Worm (Caenorhabditis elegans): ENCODE measurements around the gene C15C7.6.

C15C7.6 gene

DNA sequence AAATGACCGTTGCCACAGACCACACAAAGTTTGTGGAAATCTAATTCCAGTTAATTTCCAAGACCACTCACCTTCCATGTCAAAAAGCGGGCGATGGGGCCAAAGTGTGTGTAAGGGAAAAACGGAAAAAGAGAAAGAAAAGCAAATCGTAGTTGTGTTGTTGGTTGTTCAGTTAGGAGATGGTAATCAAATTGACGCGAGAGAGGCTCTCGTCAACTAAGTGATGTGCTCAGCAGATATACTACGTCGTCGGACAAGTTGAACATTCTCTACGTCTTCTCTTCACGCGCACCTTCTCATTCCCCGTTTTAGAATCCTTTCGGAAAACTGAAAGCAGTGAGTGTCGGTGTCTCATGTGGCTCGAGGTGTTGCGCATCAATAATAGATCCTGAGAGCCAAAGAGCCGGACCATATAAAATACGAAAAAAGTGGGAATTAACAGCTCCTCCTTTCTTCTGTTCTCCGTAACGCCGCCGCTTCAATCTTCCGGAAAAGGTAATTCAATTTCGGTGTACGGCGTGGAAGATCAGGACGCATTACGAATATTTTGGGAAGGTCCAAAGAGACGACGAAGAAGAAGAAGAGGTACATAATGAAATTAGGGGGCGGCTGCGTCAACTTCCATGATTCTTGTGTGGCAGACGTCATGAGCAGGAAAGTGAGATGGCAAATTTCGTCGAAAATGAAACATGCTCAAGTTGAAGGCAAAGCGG lies 21.2 kb upstream of the C15C7.6 start:
- TF ChIP-seq nhr-12 (tag; optimal IDR thresholded peaks at IDR 0.05): no peak
- peak; percentile 91 for TF ChIP-seq ces-1 (GFP tag; optimal IDR thresholded peaks at IDR 0.05)

DNA sequence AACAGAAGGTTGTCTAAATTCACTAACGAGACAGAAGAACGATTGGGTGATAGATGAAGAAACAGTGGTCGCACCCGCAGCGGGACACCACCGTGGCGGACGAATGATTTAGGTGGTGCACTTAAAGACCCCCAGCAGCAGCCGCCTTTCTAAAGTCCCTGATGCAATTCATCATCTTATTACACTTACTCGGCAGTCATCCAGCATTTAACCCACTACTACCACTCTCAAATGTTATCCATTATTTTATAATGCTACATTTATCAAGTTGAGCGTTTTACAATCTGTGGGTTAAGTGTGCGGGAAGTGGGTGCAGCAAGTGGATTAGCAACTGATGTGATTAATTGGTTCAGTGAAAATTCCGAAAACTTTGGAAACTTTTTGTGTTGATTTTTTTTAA lies 19.8 kb upstream of the C15C7.6 start:
- TF ChIP-seq nhr-76 (tag; optimal IDR thresholded peaks at IDR 0.05) (no peak), unc-39 (tag; optimal IDR thresholded peaks at IDR 0.05) (no peak), flh-1 (GFP tag; optimal IDR thresholded peaks at IDR 0.05) (no peak), hlh-1 (tag; optimal IDR thresholded peaks at IDR 0.05) (peak; percentile 68), sptf-1 (tag; optimal IDR thresholded peaks at IDR 0.05) (no peak), unc-62 (GFP tag; optimal IDR thresholded peaks at IDR 0.05) (peak; percentile 81), nhr-2 (tag; optimal IDR thresholded peaks at IDR 0.05) (no peak), mls-2 (tag; optimal IDR thresholded peaks at IDR 0.05) (no peak), ceh-39 (tag; optimal IDR thresholded peaks at IDR 0.05) (no peak), drap-1 (GFP tag; optimal IDR thresholded peaks at IDR 0.05) (no peak), nhr-28 (tag; optimal IDR thresholded peaks at IDR 0.05) (no peak), ceh-83 (GFP tag; optimal IDR thresholded peaks at IDR 0.05) (no peak), ces-1 (GFP tag; optimal IDR thresholded peaks at IDR 0.05) (peak; percentile 72), bed-3 (GFP tag; optimal IDR thresholded peaks at IDR 0.05) (no peak), pha-4 (tag; optimal IDR thresholded peaks at IDR 0.05) (no peak), sem-2 (GFP tag; optimal IDR thresholded peaks at IDR 0.05) (no peak), nhr-12 (tag; optimal IDR thresholded peaks at IDR 0.05) (no peak), mab-5 (tag; optimal IDR thresholded peaks at IDR 0.05) (no peak), tbx-8 (GFP tag; optimal IDR thresholded peaks at IDR 0.05) (no peak)

DNA sequence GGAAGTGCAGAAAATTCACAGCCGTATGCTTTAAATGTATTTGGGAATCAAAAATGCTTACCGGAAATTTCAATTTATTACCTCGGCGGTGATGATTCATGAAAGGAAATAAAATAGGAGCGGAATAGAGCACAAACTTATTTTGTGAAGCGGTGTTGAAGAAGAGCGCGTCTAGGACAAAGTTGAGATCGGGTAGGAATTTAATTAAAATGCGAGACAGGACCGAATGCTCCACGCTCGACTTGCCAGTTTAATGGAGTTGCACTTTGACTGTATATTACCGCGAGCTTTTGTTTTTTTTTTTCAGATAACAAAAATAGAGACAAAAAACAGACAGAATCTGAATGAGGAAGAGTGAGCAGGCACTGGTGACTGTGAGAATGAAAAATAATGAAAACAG lies 14.3 kb upstream of the C15C7.6 start:
- TF ChIP-seq nhr-12 (tag; optimal IDR thresholded peaks at IDR 0.05): no peak
- peak; percentile 54 for TF ChIP-seq ces-1 (GFP tag; optimal IDR thresholded peaks at IDR 0.05)

DNA sequence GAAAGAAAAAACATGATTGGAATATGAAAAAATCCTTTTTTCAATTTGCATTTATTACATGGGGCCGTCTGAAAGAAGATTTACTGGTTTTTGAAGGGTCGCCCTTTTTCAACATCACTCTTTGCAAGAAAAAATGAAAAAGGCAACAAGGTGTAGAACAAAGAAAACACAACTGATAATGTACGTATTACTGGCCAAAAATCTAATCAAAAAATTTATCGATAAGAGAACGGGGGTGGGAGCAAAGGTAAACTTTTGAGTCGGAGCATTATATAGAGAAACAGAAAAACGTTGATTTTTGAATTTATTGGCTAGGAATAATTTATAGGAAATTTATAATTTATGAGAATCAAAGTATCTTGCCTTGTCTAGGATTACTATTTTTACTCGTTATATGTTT lies 11.5 kb upstream of the C15C7.6 start:
- TF ChIP-seq nhr-28 (tag; optimal IDR thresholded peaks at IDR 0.05): no peak
- no peak for TF ChIP-seq cnd-1 (tag; optimal IDR thresholded peaks at IDR 0.05)
- no peak for TF ChIP-seq ceh-39 (tag; optimal IDR thresholded peaks at IDR 0.05)
- TF ChIP-seq hlh-1 (tag; optimal IDR thresholded peaks at IDR 0.05): no peak
- no peak for TF ChIP-seq lin-32 (GFP tag; optimal IDR thresholded peaks at IDR 0.05)
- no peak for TF ChIP-seq bed-3 (GFP tag; optimal IDR thresholded peaks at IDR 0.05)
- no peak for TF ChIP-seq pha-4 (tag; optimal IDR thresholded peaks at IDR 0.05)
- no peak for TF ChIP-seq drap-1 (GFP tag; optimal IDR thresholded peaks at IDR 0.05)
- TF ChIP-seq mab-5 (tag; optimal IDR thresholded peaks at IDR 0.05): no peak
- no peak for TF ChIP-seq unc-39 (tag; optimal IDR thresholded peaks at IDR 0.05)
- TF ChIP-seq M03D4.4 (tag; optimal IDR thresholded peaks at IDR 0.05): no peak
- no peak for TF ChIP-seq zip-8 (tag; optimal IDR thresholded peaks at IDR 0.05)

DNA sequence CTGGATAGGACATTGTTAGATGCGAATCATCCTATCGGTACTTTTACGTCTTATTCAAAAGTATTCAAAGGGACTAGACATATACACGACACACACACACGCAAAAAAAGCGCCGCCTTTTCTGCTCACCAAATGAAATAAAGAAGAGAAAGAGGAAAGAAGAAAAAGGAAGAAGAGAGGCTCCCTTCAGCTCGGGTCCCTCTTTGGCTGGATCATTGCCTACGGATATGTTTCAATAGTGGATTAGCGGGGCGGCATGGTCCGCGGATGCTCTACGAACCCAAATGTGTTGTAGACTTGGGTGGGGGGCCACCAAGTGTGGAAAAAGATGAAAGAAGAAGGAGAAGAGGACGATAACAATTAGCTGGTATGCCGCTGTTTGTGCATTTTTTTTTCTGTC lies 11.0 kb upstream of the C15C7.6 start:
- TF ChIP-seq ces-1 (GFP tag; optimal IDR thresholded peaks at IDR 0.05): peak; percentile 87
- TF ChIP-seq elt-1 (tag; optimal IDR thresholded peaks at IDR 0.05; ENCODE audit: borderline replicate concordance, insufficient read depth): no peak

DNA sequence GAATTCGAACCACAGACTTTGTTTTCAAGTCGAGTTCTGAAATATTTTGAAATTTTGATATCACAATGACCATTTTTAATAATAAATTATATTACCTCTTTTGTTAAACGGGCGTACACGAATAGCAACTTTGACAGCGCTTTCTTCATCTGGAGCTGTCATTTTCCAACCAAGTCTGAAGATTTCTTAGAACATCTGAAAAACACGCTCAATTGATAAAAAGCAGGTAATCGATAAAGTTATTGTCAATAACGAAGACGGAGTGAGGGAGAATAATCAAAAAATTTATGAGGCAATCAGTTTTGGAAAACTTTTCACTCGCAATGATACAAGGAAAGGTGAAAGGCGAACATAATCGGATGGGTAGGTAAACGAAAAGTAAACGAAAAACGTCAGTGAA lies 8.1 kb upstream of the C15C7.6 start, which contains the start of gene klp-4:
TSS of gene klp-4 (minus strand) at position 201 of the 400 bp plus-strand sequence.
- TF ChIP-seq elt-1 (tag; optimal IDR thresholded peaks at IDR 0.05; ENCODE audit: borderline replicate concordance, insufficient read depth) (no peak), M03D4.4 (tag; optimal IDR thresholded peaks at IDR 0.05) (no peak), mls-2 (tag; optimal IDR thresholded peaks at IDR 0.05) (no peak), lin-13 (tag; optimal IDR thresholded peaks at IDR 0.05) (no peak), pha-4 (tag; optimal IDR thresholded peaks at IDR 0.05) (no peak), ces-1 (GFP tag; optimal IDR thresholded peaks at IDR 0.05) (no peak), unc-62 (GFP tag; optimal IDR thresholded peaks at IDR 0.05) (no peak), nhr-28 (tag; optimal IDR thresholded peaks at IDR 0.05) (no peak), nhr-76 (tag; optimal IDR thresholded peaks at IDR 0.05) (no peak), bed-3 (GFP tag; optimal IDR thresholded peaks at IDR 0.05) (no peak), unc-120 (tag; optimal IDR thresholded peaks at IDR 0.05; ENCODE audit: poor library complexity, severe bottlenecking) (no peak), ceh-83 (GFP tag; optimal IDR thresholded peaks at IDR 0.05) (no peak), lin-32 (GFP tag; optimal IDR thresholded peaks at IDR 0.05) (no peak), sptf-1 (tag; optimal IDR thresholded peaks at IDR 0.05) (no peak), mep-1 (tag; optimal IDR thresholded peaks at IDR 0.05) (no peak)

All from whole organism, mixed stage, embryonic.